Worm (Caenorhabditis elegans) whole organism, mixed stage, embryonic: ENCODE measurements around the gene C13A2.5.

ENCODE experiments used
- M03D4.4 ChIP-seq: sonication (generic microtip); optimal IDR thresholded peaks from 2 replicates; lab custom pipeline; 2017; ENCODE audit warnings: mild to moderate bottlenecking, missing genetic modification characterization, missing compliant biosample characterization
- bed-3 ChIP-seq: fragments of 200-800 bp; sonication (Bioruptor generic); optimal IDR thresholded peaks from 3 replicates; lab custom pipeline; 2018; ENCODE audit warnings: mild to moderate bottlenecking, missing genetic modification characterization, moderate library complexity, missing compliant biosample characterization
- blmp-1 ChIP-seq: fragments of 150-350 bp; optimal IDR thresholded peaks from 2 replicates; lab custom pipeline; 2014; ENCODE audit warnings: missing biosample characterization, missing genetic modification characterization
- ceh-39 ChIP-seq: fragments of 150-350 bp; optimal IDR thresholded peaks from 2 replicates; lab custom pipeline; 2014; ENCODE audit warnings: missing biosample characterization, missing genetic modification characterization
- ceh-43 ChIP-seq: fragments of 200-800 bp; sonication (Bioruptor generic); optimal IDR thresholded peaks from 2 replicates; lab custom pipeline; 2018; ENCODE audit warnings: mild to moderate bottlenecking, missing genetic modification characterization, moderate library complexity, missing compliant biosample characterization
- ceh-83 ChIP-seq: fragments of 200-800 bp; sonication (Bioruptor generic); optimal IDR thresholded peaks from 2 replicates; lab custom pipeline; 2018; ENCODE audit warnings: mild to moderate bottlenecking, missing genetic modification characterization, missing compliant biosample characterization
- ces-1 ChIP-seq: fragments of 150-350 bp; optimal IDR thresholded peaks from 2 replicates; lab custom pipeline; 2014; ENCODE audit warnings: missing biosample characterization, missing genetic modification reagents, missing genetic modification characterization
- cnd-1 ChIP-seq: fragments of 200-800 bp; sonication (Bioruptor generic); optimal IDR thresholded peaks from 2 replicates; lab custom pipeline; 2018; ENCODE audit warnings: mild to moderate bottlenecking, missing genetic modification characterization, missing compliant biosample characterization
- drap-1 ChIP-seq: fragments of 200-800 bp; sonication (Bioruptor generic); optimal IDR thresholded peaks from 3 replicates; lab custom pipeline; 2018; ENCODE audit warnings: mild to moderate bottlenecking, missing genetic modification characterization, missing compliant biosample characterization
- elt-1 ChIP-seq: sonication (generic microtip); optimal IDR thresholded peaks from 2 replicates; lab custom pipeline; 2017; ENCODE audit warnings: missing genetic modification characterization, mild to moderate bottlenecking, missing compliant biosample characterization, antibody characterized with exemption, moderate library complexity, borderline replicate concordance; ENCODE audit not compliant: insufficient read depth
- elt-3 ChIP-seq: fragments of 150-350 bp; optimal IDR thresholded peaks from 2 replicates; lab custom pipeline; 2014; ENCODE audit warnings: missing biosample characterization, missing genetic modification characterization
- flh-1 ChIP-seq: fragments of 200-800 bp; sonication (Bioruptor generic); optimal IDR thresholded peaks from 2 replicates; lab custom pipeline; 2018; ENCODE audit warnings: mild to moderate bottlenecking, missing genetic modification characterization, moderate library complexity, missing compliant biosample characterization
- ham-2 ChIP-seq: fragments of 200-800 bp; sonication (Bioruptor generic); optimal IDR thresholded peaks from 2 replicates; lab custom pipeline; 2018; ENCODE audit warnings: mild to moderate bottlenecking, missing genetic modification characterization, missing compliant biosample characterization
- hlh-1 ChIP-seq: fragments of 150-350 bp; optimal IDR thresholded peaks from 2 replicates; lab custom pipeline; 2014; ENCODE audit warnings: missing biosample characterization, missing genetic modification reagents, missing genetic modification characterization
- lin-13 ChIP-seq: fragments of 150-350 bp; optimal IDR thresholded peaks from 2 replicates; lab custom pipeline; 2014; ENCODE audit warnings: missing biosample characterization, missing genetic modification characterization
- lin-32 ChIP-seq: fragments of 200-800 bp; sonication (Bioruptor generic); optimal IDR thresholded peaks from 2 replicates; lab custom pipeline; 2018; ENCODE audit warnings: mild to moderate bottlenecking, missing genetic modification characterization, missing compliant biosample characterization
- lsy-2 ChIP-seq: fragments of 150-350 bp; optimal IDR thresholded peaks from 2 replicates; lab custom pipeline; 2014; ENCODE audit warnings: missing biosample characterization, missing genetic modification characterization
- mab-5 ChIP-seq: fragments of 150-350 bp; optimal IDR thresholded peaks from 2 replicates; lab custom pipeline; 2014; ENCODE audit warnings: missing biosample characterization, missing genetic modification characterization
- mep-1 ChIP-seq: fragments of 150-350 bp; optimal IDR thresholded peaks from 2 replicates; lab custom pipeline; 2017; ENCODE audit warnings: missing biosample characterization, missing genetic modification reagents, missing genetic modification characterization, inconsistent platforms
- mls-2 ChIP-seq: sonication (generic microtip); optimal IDR thresholded peaks from 2 replicates; lab custom pipeline; 2016; ENCODE audit warnings: mild to moderate bottlenecking, missing genetic modification characterization, moderate library complexity, missing compliant biosample characterization
- nhr-12 ChIP-seq: fragments of 150-350 bp; optimal IDR thresholded peaks from 2 replicates; lab custom pipeline; 2014; ENCODE audit warnings: missing biosample characterization, missing genetic modification characterization
- nhr-2 ChIP-seq: fragments of 150-350 bp; optimal IDR thresholded peaks from 2 replicates; lab custom pipeline; 2014; ENCODE audit warnings: missing biosample characterization, missing genetic modification characterization
- nhr-237 ChIP-seq: fragments of 150-350 bp; optimal IDR thresholded peaks from 2 replicates; lab custom pipeline; 2014; ENCODE audit warnings: missing biosample characterization, missing genetic modification characterization
- nhr-28 ChIP-seq: fragments of 150-350 bp; optimal IDR thresholded peaks from 2 replicates; lab custom pipeline; 2014; ENCODE audit warnings: missing biosample characterization, missing genetic modification characterization
- nhr-76 ChIP-seq: sonication (generic microtip); optimal IDR thresholded peaks from 2 replicates; lab custom pipeline; 2017; ENCODE audit warnings: missing biosample characterization, missing genetic modification characterization
- pha-4 ChIP-seq: fragments of 150-350 bp; optimal IDR thresholded peaks from 2 replicates; lab custom pipeline; 2018; ENCODE audit warnings: missing biosample characterization, missing genetic modification reagents, missing genetic modification characterization
- sem-2 ChIP-seq: fragments of 200-800 bp; sonication (Bioruptor generic); optimal IDR thresholded peaks from 2 replicates; lab custom pipeline; 2018; ENCODE audit warnings: mild to moderate bottlenecking, missing genetic modification characterization, missing compliant biosample characterization
- snpc-4 ChIP-seq: fragments of 150-350 bp; optimal IDR thresholded peaks from 2 replicates; lab custom pipeline; 2014; ENCODE audit warnings: missing biosample characterization, missing genetic modification characterization
- sptf-1 ChIP-seq: sonication (generic microtip); optimal IDR thresholded peaks from 2 replicates; lab custom pipeline; 2017; ENCODE audit warnings: mild to moderate bottlenecking, missing genetic modification characterization, moderate library complexity, missing compliant biosample characterization
- tbx-8 ChIP-seq: fragments of 200-800 bp; sonication (Bioruptor generic); optimal IDR thresholded peaks from 2 replicates; lab custom pipeline; 2018; ENCODE audit warnings: mild to moderate bottlenecking, missing genetic modification characterization, moderate library complexity, missing compliant biosample characterization
- unc-120 ChIP-seq: sonication (generic microtip); optimal IDR thresholded peaks from 2 replicates; lab custom pipeline; 2017; ENCODE audit warnings: missing genetic modification characterization, missing compliant biosample characterization; ENCODE audit not compliant: poor library complexity, severe bottlenecking
- unc-39 ChIP-seq: fragments of 150-350 bp; optimal IDR thresholded peaks from 2 replicates; lab custom pipeline; 2014; ENCODE audit warnings: missing biosample characterization, missing genetic modification characterization
- unc-62 ChIP-seq: fragments of 150-350 bp; optimal IDR thresholded peaks from 2 replicates; lab custom pipeline; 2014; ENCODE audit warnings: missing biosample characterization, missing genetic modification reagents, missing genetic modification characterization
- zip-8 ChIP-seq: fragments of 150-350 bp; optimal IDR thresholded peaks from 2 replicates; lab custom pipeline; 2014; ENCODE audit warnings: missing biosample characterization, missing genetic modification characterization
- ztf-11 ChIP-seq: fragments of 150-350 bp; optimal IDR thresholded peaks from 2 replicates; lab custom pipeline; 2014; ENCODE audit warnings: missing biosample characterization, missing genetic modification characterization

C13A2.5 gene

DNA sequence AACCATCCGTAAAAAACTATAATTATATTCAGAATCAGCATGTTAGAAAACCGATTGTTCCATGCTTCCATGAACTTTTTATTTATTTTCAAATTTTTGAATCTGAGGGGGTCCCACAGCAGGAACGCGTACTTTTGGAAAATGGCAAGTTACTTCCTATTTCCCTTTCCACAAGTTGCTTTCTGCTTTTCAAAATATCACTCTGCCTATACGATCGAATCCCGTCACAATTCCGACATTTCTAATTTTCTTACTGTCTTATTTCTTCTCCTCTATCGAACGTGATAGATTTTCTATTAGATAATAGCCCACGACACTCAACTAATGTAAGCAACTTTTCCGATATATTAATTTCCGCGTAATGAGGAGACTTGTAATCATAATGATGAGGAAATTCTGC lies at the start of gene C13A2.5:
Gene C13A2.5 (plus strand): TSS at position 301 of the 400 bp plus-strand sequence.
- TF ChIP-seq nhr-76 (tag; lab: Kevin White, UChicago) (no peak), nhr-237 (tag; lab: Kevin White, UChicago) (no peak), ztf-11 (tag; lab: Kevin White, UChicago) (no peak), elt-1 (tag; lab: Kevin White, UChicago) (no peak), unc-39 (tag; lab: Kevin White, UChicago) (no peak), ceh-43 (GFP tag; lab: Kevin White, UChicago) (no peak), blmp-1 (no peak), hlh-1 (tag; lab: Kevin White, UChicago) (no peak), mab-5 (tag; lab: Kevin White, UChicago) (no peak), M03D4.4 (tag; lab: Kevin White, UChicago) (no peak), mep-1 (tag; lab: Kevin White, UChicago) (no peak), ceh-39 (no peak), sem-2 (GFP tag; lab: Kevin White, UChicago) (no peak), pha-4 (tag; lab: Kevin White, UChicago) (no peak), mls-2 (tag; lab: Kevin White, UChicago) (no peak), unc-62 (GFP tag; lab: Kevin White, UChicago) (no peak), ham-2 (GFP tag; lab: Kevin White, UChicago) (no peak), nhr-28 (tag; lab: Kevin White, UChicago) (no peak), zip-8 (tag; lab: Kevin White, UChicago) (no peak)

ce11 chrV:7225894-7226293 lies 49.7 kb upstream of the C13A2.5 start:
- TF ChIP-seq lsy-2 (tag; lab: Kevin White, UChicago) (no peak), bed-3 (no peak), nhr-2 (no peak), zip-8 (tag; lab: Kevin White, UChicago) (no peak), ham-2 (GFP tag; lab: Kevin White, UChicago) (no peak), mab-5 (tag; lab: Kevin White, UChicago) (no peak), M03D4.4 (tag; lab: Kevin White, UChicago) (no peak), snpc-4 (tag; lab: Kevin White, UChicago) (no peak), ceh-39 (no peak), elt-1 (tag; lab: Kevin White, UChicago) (no peak), nhr-237 (tag; lab: Kevin White, UChicago) (no peak)
- TF ChIP-seq, all 35 proteins: peak for 0

- TF ChIP-seq hlh-1 (tag; lab: Kevin White, UChicago) (peak; percentile 86), mep-1 (tag; lab: Kevin White, UChicago) (peak; percentile 82), nhr-28 (tag; lab: Kevin White, UChicago) (no peak), nhr-12 (peak; percentile 46), unc-62 (GFP tag; lab: Kevin White, UChicago) (peak; percentile 7), ceh-83 (GFP tag; lab: Kevin White, UChicago) (peak; percentile 70), lin-32 (GFP tag; lab: Kevin White, UChicago) (peak; percentile 74), M03D4.4 (tag; lab: Kevin White, UChicago) (peak; percentile 91), mls-2 (tag; lab: Kevin White, UChicago) (peak; percentile 87), drap-1 (GFP tag; lab: Kevin White, UChicago) (peak; percentile 80), unc-39 (tag; lab: Kevin White, UChicago) (no peak), flh-1 (GFP tag; lab: Kevin White, UChicago) (peak; percentile 55), ham-2 (GFP tag; lab: Kevin White, UChicago) (peak; percentile 79), ceh-43 (GFP tag; lab: Kevin White, UChicago) (peak; percentile 89), ceh-39 (no peak), ztf-11 (tag; lab: Kevin White, UChicago) (peak; percentile 89), snpc-4 (tag; lab: Kevin White, UChicago) (no peak), mab-5 (tag; lab: Kevin White, UChicago) (peak; percentile 31), blmp-1 (peak; percentile 81), cnd-1 (tag; lab: Kevin White, UChicago) (peak; percentile 80), pha-4 (tag; lab: Kevin White, UChicago) (peak; percentile 4), zip-8 (tag; lab: Kevin White, UChicago) (no peak), nhr-2 (no peak), bed-3 (peak; percentile 73), elt-1 (tag; lab: Kevin White, UChicago) (peak; percentile 60), ces-1 (GFP tag; lab: Kevin White, UChicago) (peak; percentile 19), sptf-1 (tag; lab: Kevin White, UChicago) (peak; percentile 94), unc-120 (peak; percentile 70), tbx-8 (peak; percentile 76), sem-2 (GFP tag; lab: Kevin White, UChicago) (peak; percentile 71), nhr-76 (tag; lab: Kevin White, UChicago) (peak; percentile 44), nhr-237 (tag; lab: Kevin White, UChicago) (peak; percentile 39), lsy-2 (tag; lab: Kevin White, UChicago) (peak; percentile 65), lin-13 (peak; percentile 74), elt-3 (tag; lab: Kevin White, UChicago) (peak; percentile 1)
Measured at ce11 chrV:7230847-7231246, 44.7 kb upstream of the C13A2.5 start, which contains the start of the genes gei-6 and krr-1. TSS of gene gei-6 (minus strand) at chrV:7230848. TSS of gene krr-1 (plus strand) at chrV:7231190.
